Worm (Caenorhabditis elegans): Measurements from ENCODE around the gene K07C11.7.

- TF ChIP-seq med-1 (GFP tag; optimal IDR thresholded peaks at IDR 0.05; ENCODE audit: insufficient read depth), result no peak
- TF ChIP-seq ztf-29 (GFP tag; IDR thresholded peaks at IDR 0.05), result no peak
- no peak for TF ChIP-seq flt-1 (GFP tag; IDR thresholded peaks at IDR 0.05)
- no peak for TF ChIP-seq T22C8.4 (GFP tag; IDR thresholded peaks at IDR 0.05)
- no peak for TF ChIP-seq cog-1 (tag; optimal IDR thresholded peaks at IDR 0.05)
- TF ChIP-seq ref-1 (GFP tag; conservative IDR thresholded peaks at IDR 0.05), result no peak
- no peak for TF ChIP-seq ztf-23 (GFP tag; IDR thresholded peaks at IDR 0.05)
These were observed 30.4 kb downstream of the K07C11.7 start, which contains the start of gene srp-8 for ce11 chrV:8183384-8183783.
